Worm (Caenorhabditis elegans) whole organism, L2 larva: ENCODE results near the gene R07E3.4.

ENCODE experiments used
- ZK546.5 ChIP-seq: sonication (generic microtip); optimal IDR thresholded peaks from 2 replicates; lab custom pipeline; 2017; ENCODE audit warnings: missing biosample characterization, missing genetic modification characterization
- aly-2 ChIP-seq: fragments of 150-350 bp; optimal IDR thresholded peaks from 2 replicates; lab custom pipeline; 2014; ENCODE audit warnings: missing biosample characterization, missing genetic modification characterization
- blmp-1 ChIP-seq: sonication (generic microtip); optimal IDR thresholded peaks from 2 replicates; lab custom pipeline; 2017; ENCODE audit warnings: missing genetic modification characterization, mild to moderate bottlenecking, missing compliant biosample characterization, antibody characterized with exemption, moderate library complexity; ENCODE audit not compliant: insufficient read depth
- crh-2 ChIP-seq: sonication (generic microtip); optimal IDR thresholded peaks from 2 replicates; lab custom pipeline; 2017; ENCODE audit warnings: missing biosample characterization, missing genetic modification characterization
- egl-27 ChIP-seq: sonication (generic microtip); optimal IDR thresholded peaks from 3 replicates; lab custom pipeline; 2017; ENCODE audit warnings: missing biosample characterization, missing genetic modification reagents, missing genetic modification characterization
- elt-3 ChIP-seq: sonication (generic microtip); optimal IDR thresholded peaks from 2 replicates; lab custom pipeline; 2017; ENCODE audit warnings: missing biosample characterization, missing genetic modification characterization
- lsy-2 ChIP-seq, 2 experiments: fragments of 150-350 bp in 1 of 2; sonication (generic microtip) in 1 of 2; optimal IDR thresholded peaks; 2 replicates each; lab custom pipeline; 2014 to 2017; ENCODE audit warnings: missing biosample characterization in 2 of 2, missing genetic modification characterization in 2 of 2
- mdl-1 ChIP-seq, 2 experiments: fragments of 150-350 bp in 1 of 2; sonication (generic microtip) in 1 of 2; optimal IDR thresholded peaks; 2 replicates each; lab custom pipeline; 2017; ENCODE audit warnings: missing biosample characterization in 2 of 2, missing genetic modification characterization in 2 of 2
- nhr-237 ChIP-seq: fragments of 150-350 bp; optimal IDR thresholded peaks from 2 replicates; lab custom pipeline; 2014; ENCODE audit warnings: missing biosample characterization, missing genetic modification characterization
- sem-4 ChIP-seq: fragments of 150-350 bp; optimal IDR thresholded peaks from 2 replicates; lab custom pipeline; 2014; ENCODE audit warnings: missing biosample characterization, missing genetic modification reagents, missing genetic modification characterization
- skn-1 ChIP-seq: sonication (generic microtip); optimal IDR thresholded peaks from 2 replicates; lab custom pipeline; 2017; ENCODE audit warnings: missing biosample characterization, missing genetic modification characterization
- unc-62 ChIP-seq: fragments of 150-350 bp; optimal IDR thresholded peaks from 2 replicates; lab custom pipeline; 2014; ENCODE audit warnings: missing biosample characterization, missing genetic modification reagents, missing genetic modification characterization
- ztf-11 ChIP-seq: sonication (generic microtip); optimal IDR thresholded peaks from 2 replicates; lab custom pipeline; 2017; ENCODE audit warnings: missing biosample characterization, missing genetic modification characterization

ce11 chrX:10336592-10336991 is 3.4 kb upstream of the R07E3.4 start:
- no peak for TF ChIP-seq nhr-237 (tag; lab: Kevin White, UChicago)
- no peak for TF ChIP-seq egl-27
- TF ChIP-seq ztf-11 (tag; lab: Kevin White, UChicago) = no peak
- no peak for TF ChIP-seq unc-62 (GFP tag; lab: Kevin White, UChicago)
- TF ChIP-seq lsy-2 (tag; optimal IDR thresholded peaks at IDR 0.05; lab: Kevin White, UChicago) = no peak
- TF ChIP-seq blmp-1 (tag; lab: Kevin White, UChicago) = no peak
- TF ChIP-seq skn-1 (tag; lab: Kevin White, UChicago) = no peak
- TF ChIP-seq aly-2 (tag; lab: Kevin White, UChicago) = no peak
- no peak for TF ChIP-seq mdl-1 (tag; optimal IDR thresholded peaks at IDR 0.05; lab: Kevin White, UChicago)
- TF ChIP-seq sem-4 (tag; lab: Kevin White, UChicago) = no peak
- no peak for TF ChIP-seq elt-3
- no peak for TF ChIP-seq ZK546.5
- no peak for TF ChIP-seq crh-2 (tag; lab: Kevin White, UChicago)
